Fruit fly (Drosophila melanogaster) whole organism, prepupa: ENCODE data around the gene IFT43.

ENCODE experiments used
- CG11902 ChIP-seq: fragments of 200-800 bp; sonication (Bioruptor generic); optimal IDR thresholded peaks from 3 replicates; lab custom pipeline; 2016; ENCODE audit warnings: missing biosample characterization, missing genetic modification characterization
- CG16779 ChIP-seq: fragments of 200-800 bp; sonication (Bioruptor generic); optimal IDR thresholded peaks from 3 replicates; lab custom pipeline; 2017; ENCODE audit warnings: missing biosample characterization, mild to moderate bottlenecking, missing genetic modification characterization
- CG4318 ChIP-seq: fragments of 200-800 bp; sonication (Bioruptor generic); optimal IDR thresholded peaks from 3 replicates; lab custom pipeline; 2017; ENCODE audit warnings: missing biosample characterization, mild to moderate bottlenecking, missing genetic modification characterization
- CG6276 ChIP-seq: fragments of 200-800 bp; sonication (Bioruptor generic); optimal IDR thresholded peaks from 2 replicates; lab custom pipeline; 2017; ENCODE audit warnings: missing biosample characterization, mild to moderate bottlenecking, missing genetic modification characterization
- CG7368 ChIP-seq: fragments of 200-800 bp; sonication (Bioruptor generic); optimal IDR thresholded peaks from 3 replicates; lab custom pipeline; 2016; ENCODE audit warnings: missing biosample characterization, missing genetic modification characterization
- Eip75B ChIP-seq: fragments of 200-800 bp; sonication (Bioruptor generic); optimal IDR thresholded peaks from 3 replicates; lab custom pipeline; 2016; ENCODE audit warnings: missing biosample characterization, missing genetic modification characterization
- Eip78C ChIP-seq: fragments of 200-800 bp; sonication (Bioruptor generic); peaks from one replicate; lab custom pipeline; 2016; ENCODE audit warnings: missing biosample characterization, missing genetic modification characterization
- OdsH ChIP-seq: fragments of 200-800 bp; sonication (Bioruptor generic); optimal IDR thresholded peaks from 3 replicates; lab custom pipeline; 2016; ENCODE audit warnings: missing biosample characterization, missing genetic modification characterization
- Sox14 ChIP-seq: fragments of 200-800 bp; sonication (Bioruptor generic); optimal IDR thresholded peaks from 3 replicates; lab custom pipeline; 2016; ENCODE audit warnings: missing biosample characterization, missing genetic modification characterization
- eg ChIP-seq: fragments of 200-800 bp; sonication (Bioruptor generic); IDR thresholded peaks from 3 replicates; pipeline ENCODE4 v1.3.6; 2022; ENCODE audit warnings: missing biosample characterization, missing genetic modification characterization
- spab ChIP-seq: fragments of 200-800 bp; sonication (Bioruptor generic); optimal IDR thresholded peaks from 2 replicates; lab custom pipeline; 2017; ENCODE audit warnings: missing biosample characterization, mild to moderate bottlenecking, missing genetic modification characterization, missing genetic modification reagents

- TF ChIP-seq eg (no peak), Sox14 (no peak), OdsH (no peak), CG4318 (GFP tag; lab: Kevin White, UChicago) (no peak), Eip78C (GFP tag; lab: Kevin White, UChicago) (no peak), spab (GFP tag; lab: Kevin White, UChicago) (no peak), CG6276 (GFP tag; lab: Kevin White, UChicago) (no peak), CG16779 (no peak), Eip75B (GFP tag; lab: Kevin White, UChicago) (no peak), CG11902 (GFP tag; lab: Kevin White, UChicago) (no peak), CG7368 (GFP tag; lab: Kevin White, UChicago) (no peak)
Measured at dm6 chr2L:12646256-12646655, 48.5 kb downstream of the IFT43 start, which contains the start of gene Ref2.
